Worm (Caenorhabditis elegans) whole organism, L3 larva: ENCODE results near the gene pepm-1.

Experiments
- R02D3.7 ChIP-seq: fragments of 150-350 bp; optimal IDR thresholded peaks from 2 replicates; lab custom pipeline; 2014; ENCODE audit warnings: missing biosample characterization, missing genetic modification characterization
- ZK546.5 ChIP-seq: sonication (generic microtip); optimal IDR thresholded peaks from 2 replicates; lab custom pipeline; 2017; ENCODE audit warnings: missing biosample characterization, missing genetic modification characterization
- aly-2 ChIP-seq: fragments of 150-350 bp; optimal IDR thresholded peaks from 2 replicates; lab custom pipeline; 2014; ENCODE audit warnings: missing biosample characterization, missing genetic modification characterization
- ama-1 ChIP-seq: fragments of 150-350 bp; optimal IDR thresholded peaks from 2 replicates; lab custom pipeline; 2018
- ceh-16 ChIP-seq: sonication (generic microtip); optimal IDR thresholded peaks from 2 replicates; lab custom pipeline; 2017; ENCODE audit warnings: missing biosample characterization, missing genetic modification characterization
- ceh-28 ChIP-seq: fragments of 150-350 bp; optimal IDR thresholded peaks from 2 replicates; lab custom pipeline; 2014; ENCODE audit warnings: missing biosample characterization, missing genetic modification reagents, missing genetic modification characterization
- ceh-82 ChIP-seq: fragments of 150-350 bp; optimal IDR thresholded peaks from 2 replicates; lab custom pipeline; 2014; ENCODE audit warnings: missing biosample characterization, missing genetic modification characterization
- ceh-9 ChIP-seq: sonication (generic microtip); optimal IDR thresholded peaks from 2 replicates; lab custom pipeline; 2018; ENCODE audit warnings: missing biosample characterization, missing genetic modification characterization
- daf-12 ChIP-seq: fragments of 150-350 bp; optimal IDR thresholded peaks from 2 replicates; lab custom pipeline; 2014; ENCODE audit warnings: missing biosample characterization, missing genetic modification reagents, missing genetic modification characterization
- egl-27 ChIP-seq: sonication (generic microtip); optimal IDR thresholded peaks from 4 replicates; lab custom pipeline; 2017; ENCODE audit warnings: missing biosample characterization, missing genetic modification reagents, missing genetic modification characterization
- egl-5 ChIP-seq: fragments of 150-350 bp; optimal IDR thresholded peaks from 2 replicates; lab custom pipeline; 2017; ENCODE audit warnings: missing biosample characterization, missing genetic modification reagents, missing genetic modification characterization, inconsistent platforms
- elt-1 ChIP-seq: fragments of 150-350 bp; optimal IDR thresholded peaks from 2 replicates; lab custom pipeline; 2014; ENCODE audit warnings: missing biosample characterization, missing genetic modification characterization
- elt-2 ChIP-seq: sonication (generic microtip); optimal IDR thresholded peaks from 2 replicates; lab custom pipeline; 2016; ENCODE audit warnings: missing genetic modification reagents, mild to moderate bottlenecking, missing genetic modification characterization, missing compliant biosample characterization
- elt-3 ChIP-seq, 3 experiments: fragments of 150-350 bp in 1 of 3; sonication (generic microtip) in 2 of 3; optimal IDR thresholded peaks; 2 replicates in 2 of 3; 4 replicates in 1 of 3; lab custom pipeline; 2014 to 2017; ENCODE audit warnings: missing biosample characterization in 3 of 3, missing genetic modification characterization in 3 of 3
- eor-1 ChIP-seq, 2 experiments: fragments of 150-350 bp; optimal IDR thresholded peaks; 2 replicates each; lab custom pipeline; 2014 to 2018; ENCODE audit warnings: missing biosample characterization in 2 of 2, missing genetic modification characterization in 2 of 2
- fkh-10 ChIP-seq: sonication (generic microtip); optimal IDR thresholded peaks from 2 replicates; lab custom pipeline; 2017; ENCODE audit warnings: missing biosample characterization, missing genetic modification reagents, missing genetic modification characterization
- fkh-2 ChIP-seq: fragments of 150-350 bp; optimal IDR thresholded peaks from 2 replicates; lab custom pipeline; 2014; ENCODE audit warnings: missing biosample characterization, missing genetic modification reagents, missing genetic modification characterization
- fos-1 ChIP-seq: fragments of 150-350 bp; optimal IDR thresholded peaks from 2 replicates; lab custom pipeline; 2014; ENCODE audit warnings: missing biosample characterization, missing genetic modification characterization
- hmg-11 ChIP-seq: sonication (generic microtip); optimal IDR thresholded peaks from 2 replicates; lab custom pipeline; 2016; ENCODE audit warnings: missing genetic modification characterization, missing compliant biosample characterization
- jun-1 ChIP-seq: fragments of 150-350 bp; optimal IDR thresholded peaks from 2 replicates; lab custom pipeline; 2014; ENCODE audit warnings: missing biosample characterization, missing genetic modification reagents, missing genetic modification characterization
- lin-15B ChIP-seq: fragments of 150-350 bp; optimal IDR thresholded peaks from 2 replicates; lab custom pipeline; 2014; ENCODE audit warnings: missing biosample characterization, missing genetic modification characterization
- lin-39 ChIP-seq: fragments of 150-350 bp; optimal IDR thresholded peaks from 2 replicates; lab custom pipeline; 2018; ENCODE audit warnings: missing biosample characterization, missing genetic modification reagents, missing genetic modification characterization
- lsy-12 ChIP-seq: sonication (generic microtip); optimal IDR thresholded peaks from 2 replicates; lab custom pipeline; 2016; ENCODE audit warnings: mild to moderate bottlenecking, missing genetic modification characterization, missing compliant biosample characterization
- mdl-1 ChIP-seq: fragments of 150-350 bp; optimal IDR thresholded peaks from 2 replicates; lab custom pipeline; 2014; ENCODE audit warnings: missing biosample characterization, missing genetic modification characterization
- mml-1 ChIP-seq: fragments of 150-350 bp; sonication (generic microtip); optimal IDR thresholded peaks from 3 replicates; lab custom pipeline; 2014; ENCODE audit warnings: missing biosample characterization, missing genetic modification characterization
- nfya-1 ChIP-seq: sonication (generic microtip); optimal IDR thresholded peaks from 2 replicates; lab custom pipeline; 2017; ENCODE audit warnings: missing genetic modification characterization, mild to moderate bottlenecking, missing compliant biosample characterization, antibody characterized with exemption, moderate library complexity; ENCODE audit not compliant: insufficient read depth
- nhr-12 ChIP-seq: fragments of 150-350 bp; optimal IDR thresholded peaks from 2 replicates; lab custom pipeline; 2014; ENCODE audit warnings: missing biosample characterization, missing genetic modification characterization
- nhr-237 ChIP-seq: fragments of 150-350 bp; optimal IDR thresholded peaks from 2 replicates; lab custom pipeline; 2014; ENCODE audit warnings: missing biosample characterization, missing genetic modification characterization
- nhr-25 ChIP-seq: sonication (generic microtip); optimal IDR thresholded peaks from 2 replicates; lab custom pipeline; 2017; ENCODE audit warnings: missing biosample characterization, missing genetic modification characterization
- nhr-28 ChIP-seq: fragments of 150-350 bp; optimal IDR thresholded peaks from 2 replicates; lab custom pipeline; 2014; ENCODE audit warnings: missing biosample characterization, missing genetic modification characterization
- nhr-43 ChIP-seq: sonication (generic microtip); optimal IDR thresholded peaks from 2 replicates; lab custom pipeline; 2016; ENCODE audit warnings: mild to moderate bottlenecking, missing genetic modification characterization, missing compliant biosample characterization; ENCODE audit not compliant: poor library complexity, severe bottlenecking
- nhr-76 ChIP-seq: fragments of 150-350 bp; sonication (generic microtip); optimal IDR thresholded peaks from 5 replicates; lab custom pipeline; 2014; ENCODE audit warnings: missing biosample characterization, missing genetic modification characterization
- nhr-77 ChIP-seq: fragments of 150-350 bp; optimal IDR thresholded peaks from 2 replicates; lab custom pipeline; 2014; ENCODE audit warnings: missing biosample characterization, missing genetic modification characterization
- pha-4 ChIP-seq: fragments of 150-350 bp; optimal IDR thresholded peaks from 2 replicates; lab custom pipeline; 2014; ENCODE audit warnings: missing biosample characterization, missing genetic modification reagents, missing genetic modification characterization
- pqm-1 ChIP-seq: fragments of 150-350 bp; optimal IDR thresholded peaks from 2 replicates; lab custom pipeline; 2017; ENCODE audit warnings: missing biosample characterization, missing genetic modification characterization, inconsistent platforms
- sea-2 ChIP-seq: fragments of 150-350 bp; sonication (generic microtip); optimal IDR thresholded peaks from 4 replicates; lab custom pipeline; 2014; ENCODE audit warnings: missing biosample characterization, missing genetic modification reagents, missing genetic modification characterization
- skn-1 ChIP-seq: fragments of 150-350 bp; optimal IDR thresholded peaks from 2 replicates; lab custom pipeline; 2014; ENCODE audit warnings: missing biosample characterization, missing genetic modification characterization
- tbx-2 ChIP-seq: sonication (generic microtip); optimal IDR thresholded peaks from 2 replicates; lab custom pipeline; 2016; ENCODE audit warnings: mild to moderate bottlenecking, missing genetic modification characterization, missing compliant biosample characterization
- unc-39 ChIP-seq: sonication (generic microtip); optimal IDR thresholded peaks from 4 replicates; lab custom pipeline; 2017; ENCODE audit warnings: missing biosample characterization, missing genetic modification characterization
- unc-62 ChIP-seq: fragments of 150-350 bp; sonication (generic microtip); optimal IDR thresholded peaks from 4 replicates; lab custom pipeline; 2014; ENCODE audit warnings: missing biosample characterization, missing genetic modification reagents, missing genetic modification characterization
- zag-1 ChIP-seq: fragments of 150-350 bp; optimal IDR thresholded peaks from 2 replicates; lab custom pipeline; 2014; ENCODE audit warnings: missing biosample characterization, missing genetic modification characterization
- ztf-11 ChIP-seq: fragments of 150-350 bp; optimal IDR thresholded peaks from 2 replicates; lab custom pipeline; 2014; ENCODE audit warnings: missing biosample characterization, missing genetic modification characterization
- ztf-4 ChIP-seq: fragments of 150-350 bp; optimal IDR thresholded peaks from 2 replicates; lab custom pipeline; 2014; ENCODE audit warnings: missing biosample characterization, missing genetic modification characterization

The pepm-1 gene

DNA sequence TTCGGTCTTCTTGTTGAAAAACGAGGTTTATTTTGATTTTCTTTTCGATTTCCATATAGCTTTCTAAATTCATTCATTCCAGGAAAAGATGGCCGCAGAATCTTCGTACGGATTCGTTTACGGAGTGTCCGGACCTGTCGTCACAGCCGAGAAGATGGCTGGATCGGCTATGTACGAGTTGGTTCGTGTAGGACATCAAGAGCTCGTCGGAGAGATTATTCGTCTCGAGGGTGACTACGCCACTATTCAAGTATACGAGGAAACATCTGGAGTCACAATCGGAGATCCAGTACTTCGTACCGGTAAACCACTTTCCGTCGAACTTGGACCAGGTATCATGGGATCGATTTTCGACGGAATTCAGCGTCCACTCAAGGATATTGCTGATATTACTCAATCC, 22.7 kb downstream of the pepm-1 start, which contains the start of gene vha-13:
Gene vha-13, plus strand, starts transcription at position 81 of the 400 bp plus-strand sequence.
- no peak for TF ChIP-seq mml-1 (tag; lab: Kevin White, UChicago)

ce11 chrV:14352032-14352431, 23.1 kb downstream of the pepm-1 start:
- no peak for TF ChIP-seq hmg-11
- no peak for TF ChIP-seq nhr-25 (tag; lab: Kevin White, UChicago)
- TF ChIP-seq unc-62: no peak
- TF ChIP-seq ceh-28 (tag; lab: Kevin White, UChicago): no peak
- TF ChIP-seq nhr-28 (tag; lab: Kevin White, UChicago): no peak
- no peak for TF ChIP-seq fkh-2 (tag; lab: Kevin White, UChicago)
- no peak for TF ChIP-seq eor-1 (tag; optimal IDR thresholded peaks at IDR 0.05; lab: Kevin White, UChicago)
- TF ChIP-seq fos-1 (tag; lab: Kevin White, UChicago): no peak
- TF ChIP-seq nhr-12 (tag; lab: Kevin White, UChicago): no peak
- TF ChIP-seq nhr-77 (tag; lab: Kevin White, UChicago): no peak
- no peak for TF ChIP-seq ZK546.5
- no peak for TF ChIP-seq ceh-82 (tag; lab: Kevin White, UChicago)
- TF ChIP-seq ceh-16 (tag; lab: Kevin White, UChicago): no peak
- TF ChIP-seq nfya-1 (tag; lab: Kevin White, UChicago): no peak
- TF ChIP-seq mml-1 (tag; lab: Kevin White, UChicago): no peak
- TF ChIP-seq lsy-12: no peak
- no peak for TF ChIP-seq R02D3.7
- TF ChIP-seq nhr-43: no peak
- TF ChIP-seq, all 47 proteins: peak for 0

DNA sequence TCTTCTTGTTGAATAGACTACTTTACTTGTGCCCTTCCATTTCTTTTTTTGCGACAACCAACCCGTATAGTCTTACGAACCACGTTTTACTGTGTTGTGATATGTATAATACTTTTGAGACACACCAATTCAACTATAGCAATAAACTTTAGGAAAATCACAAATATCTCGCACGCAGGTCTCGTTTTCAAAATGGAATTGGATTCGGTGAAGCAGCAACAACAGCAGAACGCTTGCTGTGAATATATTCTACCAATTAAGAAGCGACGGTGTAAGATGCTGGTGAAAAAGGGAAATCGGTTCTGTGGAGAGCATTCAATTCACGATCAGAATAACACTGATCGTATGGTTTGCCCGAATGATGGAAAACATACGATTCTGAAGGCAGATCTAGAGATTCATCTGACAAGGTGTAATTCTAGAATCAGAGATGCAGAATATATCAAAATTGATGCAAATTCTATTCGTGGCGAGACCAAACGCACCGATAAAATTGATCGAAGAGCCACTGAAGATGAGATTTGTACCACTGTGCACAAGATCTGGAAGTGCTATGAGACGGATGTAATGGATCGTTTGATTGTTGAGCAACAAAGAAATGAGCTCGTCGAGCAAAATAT, 25.5 kb downstream of the pepm-1 start, which contains the start of gene Y49A3A.3:
Gene Y49A3A.3, plus strand, starts transcription at position 153 of the 620 bp plus-strand sequence.
- TF ChIP-seq egl-5 (tag; lab: Kevin White, UChicago) (no peak), mdl-1 (tag; lab: Kevin White, UChicago) (no peak), elt-2 (tag; lab: Kevin White, UChicago) (peak; percentile 48), nhr-43 (peak; percentile 69), nhr-237 (tag; lab: Kevin White, UChicago) (no peak), zag-1 (no peak), ztf-4 (tag; lab: Kevin White, UChicago) (no peak), nhr-12 (tag; lab: Kevin White, UChicago) (no peak), pqm-1 (tag; lab: Kevin White, UChicago) (peak; percentile 39), skn-1 (tag; lab: Kevin White, UChicago) (no peak), ceh-9 (tag; lab: Kevin White, UChicago) (no peak), unc-62 (no peak), daf-12 (no peak), eor-1 (tag; optimal IDR thresholded peaks at IDR 0.05; lab: Kevin White, UChicago) (no peak), sea-2 (GFP tag; lab: Kevin White, UChicago) (no peak), nhr-25 (tag; lab: Kevin White, UChicago) (peak; percentile 49), nhr-77 (tag; lab: Kevin White, UChicago) (peak; percentile 65), ceh-16 (tag; lab: Kevin White, UChicago) (no peak), elt-1 (tag; lab: Kevin White, UChicago) (no peak), tbx-2 (peak; percentile 53), fkh-2 (tag; lab: Kevin White, UChicago) (no peak), nfya-1 (tag; lab: Kevin White, UChicago) (no peak), R02D3.7 (no peak), ztf-11 (tag; lab: Kevin White, UChicago) (no peak), ceh-82 (tag; lab: Kevin White, UChicago) (peak; percentile 9), unc-39 (tag; lab: Kevin White, UChicago) (no peak), lin-39 (tag; lab: Kevin White, UChicago) (no peak), lin-15B (tag; lab: Kevin White, UChicago) (no peak), fos-1 (tag; lab: Kevin White, UChicago) (no peak), fkh-10 (GFP tag; lab: Kevin White, UChicago) (no peak), jun-1 (tag; lab: Kevin White, UChicago) (peak; percentile 41), egl-27 (tag; lab: Kevin White, UChicago) (no peak), pha-4 (no peak), ama-1 (lab: Kevin White, UChicago) (peak; percentile 66), lsy-12 (peak; percentile 40), elt-3 (tag; optimal IDR thresholded peaks at IDR 0.05; lab: Kevin White, UChicago) (peak in 1 of 3 experiments; percentile 57), nhr-76 (no peak), nhr-28 (tag; lab: Kevin White, UChicago) (no peak), aly-2 (tag; lab: Kevin White, UChicago) (peak; percentile 95), ceh-28 (tag; lab: Kevin White, UChicago) (no peak)
